Worm (Caenorhabditis elegans): ENCODE results near the gene B0250.8.

DNA sequence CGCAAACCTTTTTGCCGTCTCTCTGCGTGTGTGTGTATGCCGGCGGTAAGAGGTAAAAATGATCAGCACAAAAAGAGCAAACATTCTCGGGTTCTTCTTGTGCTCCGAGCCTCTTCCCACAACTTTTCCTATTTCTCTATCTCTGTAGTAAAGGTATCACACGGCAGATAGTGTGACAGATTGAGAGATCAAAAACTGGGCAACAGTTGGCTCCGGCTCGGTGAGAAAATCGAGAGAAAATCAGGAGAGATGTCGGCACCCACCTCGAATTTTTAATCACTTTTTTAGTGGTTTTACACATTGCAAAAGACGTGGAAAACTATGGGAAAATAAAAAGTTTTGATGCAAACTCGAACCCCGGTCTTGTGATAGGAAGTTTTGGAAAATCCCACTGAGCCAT is 18.5 kb downstream of the B0250.8 start:
- TF ChIP-seq egl-18 (GFP tag; IDR thresholded peaks at IDR 0.05): no peak
- TF ChIP-seq mcd-1 (GFP tag; IDR thresholded peaks at IDR 0.05): no peak
- TF ChIP-seq lin-26 (GFP tag; IDR thresholded peaks at IDR 0.05): no peak
- TF ChIP-seq hlh-26 (GFP tag; conservative IDR thresholded peaks at IDR 0.05): no peak
- TF ChIP-seq F22D6.2 (tag; optimal IDR thresholded peaks at IDR 0.05): no peak
- TF ChIP-seq unc-62 (GFP tag; optimal IDR thresholded peaks at IDR 0.05): no peak
- no peak for TF ChIP-seq ceh-27 (GFP tag; optimal IDR thresholded peaks at IDR 0.05)
- TF ChIP-seq snpc-3.4 (tag; optimal IDR thresholded peaks at IDR 0.05): no peak
- TF ChIP-seq F52B5.7 (tag; optimal IDR thresholded peaks at IDR 0.05): no peak
- TF ChIP-seq nfyb-1 (GFP tag; IDR thresholded peaks at IDR 0.05): no peak
- no peak for TF ChIP-seq nfya-2 (GFP tag; IDR thresholded peaks at IDR 0.05)
- no peak for TF ChIP-seq ZK185.1 (tag; optimal IDR thresholded peaks at IDR 0.05; ENCODE audit: poor library complexity, severe bottlenecking)
